Worm (Caenorhabditis elegans) whole organism, early embryonic: ENCODE measurements around the gene H28G03.2.

Source experiments
- B0310.2 ChIP-seq: sonication (generic microtip); optimal IDR thresholded peaks from 2 replicates; lab custom pipeline; 2016; ENCODE audit warnings: mild to moderate bottlenecking, missing genetic modification characterization, missing compliant biosample characterization
- F13C5.2 ChIP-seq: sonication (generic microtip); optimal IDR thresholded peaks from 2 replicates; lab custom pipeline; 2017; ENCODE audit warnings: mild to moderate bottlenecking, missing genetic modification characterization, inconsistent platforms, missing compliant biosample characterization
- aly-1 ChIP-seq: sonication (generic microtip); optimal IDR thresholded peaks from 2 replicates; lab custom pipeline; 2016; ENCODE audit warnings: missing genetic modification characterization, missing compliant biosample characterization
- ama-1 ChIP-seq: fragments of 150-350 bp; optimal IDR thresholded peaks from 2 replicates; lab custom pipeline; 2014
- ceh-13 ChIP-seq: fragments of 200-800 bp; sonication (Bioruptor generic); optimal IDR thresholded peaks from 2 replicates; lab custom pipeline; 2018; ENCODE audit warnings: mild to moderate bottlenecking, missing genetic modification characterization, missing compliant biosample characterization
- ceh-36 ChIP-seq: sonication (generic microtip); optimal IDR thresholded peaks from 2 replicates; lab custom pipeline; 2016; ENCODE audit warnings: missing genetic modification characterization, inconsistent platforms, missing compliant biosample characterization
- ets-7 ChIP-seq: sonication (generic microtip); optimal IDR thresholded peaks from 2 replicates; lab custom pipeline; 2016; ENCODE audit warnings: missing genotype, missing genetic modification characterization, missing compliant biosample characterization
- flt-1 ChIP-seq: fragments of 200-800 bp; sonication (Bioruptor generic); IDR thresholded peaks from 2 replicates; pipeline ENCODE4 v1.3.6; 2022; ENCODE audit warnings: missing genetic modification characterization, missing compliant biosample characterization
- hmbx-1 ChIP-seq: sonication (generic microtip); optimal IDR thresholded peaks from 2 replicates; lab custom pipeline; 2016; ENCODE audit warnings: mild to moderate bottlenecking, missing genetic modification characterization, missing compliant biosample characterization
- hmg-4 ChIP-seq: fragments of 200-800 bp; sonication (Bioruptor generic); optimal IDR thresholded peaks from 2 replicates; lab custom pipeline; 2018; ENCODE audit warnings: mild to moderate bottlenecking, missing genetic modification characterization, missing compliant biosample characterization
- hnd-1 ChIP-seq: sonication (generic microtip); optimal IDR thresholded peaks from 2 replicates; lab custom pipeline; 2016; ENCODE audit warnings: missing genetic modification characterization, missing compliant biosample characterization
- pes-1 ChIP-seq: fragments of 200-800 bp; sonication (Bioruptor generic); IDR thresholded peaks from 2 replicates; pipeline ENCODE4 v1.3.6; 2022; ENCODE audit warnings: missing genetic modification reagents, missing genetic modification characterization, missing compliant biosample characterization
- scrt-1 ChIP-seq: fragments of 200-800 bp; sonication (Bioruptor generic); IDR thresholded peaks from 2 replicates; pipeline ENCODE4 v1.3.6; 2022; ENCODE audit warnings: missing genetic modification characterization, missing compliant biosample characterization
- sea-1 ChIP-seq: fragments of 200-800 bp; sonication (Bioruptor generic); conservative IDR thresholded peaks from 2 replicates; pipeline ENCODE4 v1.3.6; 2022; ENCODE audit warnings: missing genetic modification characterization, missing compliant biosample characterization
- tbx-11 ChIP-seq: fragments of 200-800 bp; sonication (Bioruptor generic); IDR thresholded peaks from 2 replicates; pipeline ENCODE4 v1.3.6; 2022; ENCODE audit warnings: missing genetic modification characterization, missing compliant biosample characterization
- tbx-37 ChIP-seq: fragments of 200-800 bp; sonication (Bioruptor generic); conservative IDR thresholded peaks from 2 replicates; pipeline ENCODE4 v1.3.6; 2022; ENCODE audit warnings: missing genetic modification reagents, missing genetic modification characterization, missing compliant biosample characterization
- tra-4 ChIP-seq: sonication (generic microtip); optimal IDR thresholded peaks from 2 replicates; lab custom pipeline; 2017; ENCODE audit warnings: missing genetic modification characterization, missing compliant biosample characterization

Gene H28G03.2

ce11 chrX:5254894-5255293 lies 49.3 kb downstream of the H28G03.2 start, which contains the start of gene nspg-13:
Gene nspg-13, plus strand, starts transcription at chrX:5255194.
- TF ChIP-seq F13C5.2 (tag; lab: Kevin White, UChicago) (no peak), ceh-13 (GFP tag; lab: Kevin White, UChicago) (no peak), hmg-4 (GFP tag; lab: Kevin White, UChicago) (no peak), tbx-37 (GFP tag; lab: Robert Waterston, UW) (no peak), hnd-1 (tag; lab: Kevin White, UChicago) (no peak)

ce11 chrX:5255320-5255719 lies 49.8 kb downstream of the H28G03.2 start:
- no peak for TF ChIP-seq flt-1 (GFP tag; lab: Robert Waterston, UW)
- TF ChIP-seq ceh-13 (GFP tag; lab: Kevin White, UChicago) = no peak
- TF ChIP-seq sea-1 (GFP tag; lab: Robert Waterston, UW) = no peak
- TF ChIP-seq hnd-1 (tag; lab: Kevin White, UChicago) = no peak
- no peak for TF ChIP-seq B0310.2
- no peak for TF ChIP-seq tra-4 (tag; lab: Kevin White, UChicago)

ce11 chrX:5256999-5257398 lies 51.4 kb downstream of the H28G03.2 start, which contains the start of gene nspg-12:
Gene nspg-12, plus strand, starts transcription at chrX:5257299.
- TF ChIP-seq aly-1 (tag; lab: Kevin White, UChicago) = no peak
- no peak for TF ChIP-seq flt-1 (GFP tag; lab: Robert Waterston, UW)
- no peak for TF ChIP-seq ets-7 (tag; lab: Kevin White, UChicago)
- no peak for TF ChIP-seq hmg-4 (GFP tag; lab: Kevin White, UChicago)
- TF ChIP-seq scrt-1 (GFP tag; lab: Robert Waterston, UW) = no peak
- no peak for TF ChIP-seq ama-1 (lab: Kevin White, UChicago)
- no peak for TF ChIP-seq F13C5.2 (tag; lab: Kevin White, UChicago)
- TF ChIP-seq pes-1 (GFP tag; lab: Robert Waterston, UW) = no peak

ce11 chrX:5260389-5260788 lies 54.8 kb downstream of the H28G03.2 start:
- TF ChIP-seq scrt-1 (GFP tag; lab: Robert Waterston, UW) (no peak), hmg-4 (GFP tag; lab: Kevin White, UChicago) (no peak), tbx-37 (GFP tag; lab: Robert Waterston, UW) (no peak), B0310.2 (no peak), hnd-1 (tag; lab: Kevin White, UChicago) (no peak), ets-7 (tag; lab: Kevin White, UChicago) (no peak), ceh-13 (GFP tag; lab: Kevin White, UChicago) (no peak), pes-1 (GFP tag; lab: Robert Waterston, UW) (no peak), aly-1 (tag; lab: Kevin White, UChicago) (no peak), hmbx-1 (tag; lab: Kevin White, UChicago) (no peak), ama-1 (lab: Kevin White, UChicago) (no peak), tra-4 (tag; lab: Kevin White, UChicago) (no peak), tbx-11 (no peak), sea-1 (GFP tag; lab: Robert Waterston, UW) (no peak), ceh-36 (no peak), flt-1 (GFP tag; lab: Robert Waterston, UW) (no peak), F13C5.2 (tag; lab: Kevin White, UChicago) (no peak)

ce11 chrX:5262033-5262432 lies 56.5 kb downstream of the H28G03.2 start:
- no peak for TF ChIP-seq ama-1 (lab: Kevin White, UChicago)
- no peak for TF ChIP-seq ets-7 (tag; lab: Kevin White, UChicago)
- no peak for TF ChIP-seq ceh-36
- no peak for TF ChIP-seq B0310.2
- no peak for TF ChIP-seq hmbx-1 (tag; lab: Kevin White, UChicago)
- TF ChIP-seq pes-1 (GFP tag; lab: Robert Waterston, UW) = no peak
- TF ChIP-seq tbx-11 = no peak
- TF ChIP-seq ceh-13 (GFP tag; lab: Kevin White, UChicago) = no peak
- TF ChIP-seq sea-1 (GFP tag; lab: Robert Waterston, UW) = no peak
- TF ChIP-seq tra-4 (tag; lab: Kevin White, UChicago) = no peak
- no peak for TF ChIP-seq tbx-37 (GFP tag; lab: Robert Waterston, UW)
- no peak for TF ChIP-seq flt-1 (GFP tag; lab: Robert Waterston, UW)
- no peak for TF ChIP-seq F13C5.2 (tag; lab: Kevin White, UChicago)

- TF ChIP-seq aly-1 (tag; lab: Kevin White, UChicago) (no peak), hmg-4 (GFP tag; lab: Kevin White, UChicago) (no peak), tra-4 (tag; lab: Kevin White, UChicago) (no peak), F13C5.2 (tag; lab: Kevin White, UChicago) (no peak), tbx-37 (GFP tag; lab: Robert Waterston, UW) (no peak), ceh-13 (GFP tag; lab: Kevin White, UChicago) (no peak)
These were observed 58.0 kb downstream of the H28G03.2 start for ce11 chrX:5263585-5263984.

- no peak for TF ChIP-seq ama-1 (lab: Kevin White, UChicago)
- no peak for TF ChIP-seq scrt-1 (GFP tag; lab: Robert Waterston, UW)
- TF ChIP-seq tbx-37 (GFP tag; lab: Robert Waterston, UW) = no peak
- TF ChIP-seq F13C5.2 (tag; lab: Kevin White, UChicago) = no peak
- no peak for TF ChIP-seq flt-1 (GFP tag; lab: Robert Waterston, UW)
- no peak for TF ChIP-seq ceh-36
- no peak for TF ChIP-seq sea-1 (GFP tag; lab: Robert Waterston, UW)
- TF ChIP-seq hnd-1 (tag; lab: Kevin White, UChicago) = no peak
- TF ChIP-seq hmbx-1 (tag; lab: Kevin White, UChicago) = no peak
- TF ChIP-seq tbx-11 = no peak
- no peak for TF ChIP-seq ets-7 (tag; lab: Kevin White, UChicago)
- no peak for TF ChIP-seq hmg-4 (GFP tag; lab: Kevin White, UChicago)
- TF ChIP-seq ceh-13 (GFP tag; lab: Kevin White, UChicago) = no peak
These were observed 58.5 kb downstream of the H28G03.2 start, which contains the start of gene Y34B4A.4 for ce11 chrX:5264026-5264425. Gene Y34B4A.4, plus strand, starts transcription at chrX:5264326.
